Worm (Caenorhabditis elegans): ENCODE measurements around the gene Y22D7AL.9.

Gene Y22D7AL.9

DNA sequence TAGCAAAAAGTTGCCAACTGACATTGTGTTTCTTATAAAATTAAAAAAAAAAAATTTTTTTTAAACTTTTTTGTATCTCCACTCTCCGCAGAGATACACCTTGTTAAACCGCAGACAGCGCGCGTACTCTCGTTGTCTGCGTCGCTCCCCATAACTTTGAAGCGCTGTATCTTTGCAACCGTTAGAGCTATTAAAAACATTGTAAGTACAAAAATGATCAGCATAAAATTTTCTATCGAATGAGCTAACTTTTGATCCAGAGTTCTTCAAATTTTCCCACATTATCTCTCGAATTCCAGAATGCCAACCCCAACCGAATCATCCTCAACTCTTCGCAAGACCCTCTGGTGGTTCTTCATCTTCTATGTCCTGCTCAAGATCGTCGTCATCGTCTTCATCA is 38.3 kb upstream of the Y22D7AL.9 start, which contains the start of gene Y22D7AL.1:
Y22D7AL.1 (plus strand) TSS at position 301 of the 400 bp plus-strand sequence.
- TF ChIP-seq tra-4 (tag; optimal IDR thresholded peaks at IDR 0.05) (no peak), ceh-36 (tag; optimal IDR thresholded peaks at IDR 0.05) (no peak), pes-1 (GFP tag; IDR thresholded peaks at IDR 0.05) (no peak), hmbx-1 (tag; optimal IDR thresholded peaks at IDR 0.05) (no peak), B0310.2 (tag; optimal IDR thresholded peaks at IDR 0.05) (no peak), hmg-4 (GFP tag; optimal IDR thresholded peaks at IDR 0.05) (no peak), scrt-1 (GFP tag; IDR thresholded peaks at IDR 0.05) (no peak), ceh-13 (GFP tag; optimal IDR thresholded peaks at IDR 0.05) (no peak), ama-1 (optimal IDR thresholded peaks at IDR 0.05) (no peak), tbx-37 (GFP tag; conservative IDR thresholded peaks at IDR 0.05) (no peak), flt-1 (GFP tag; IDR thresholded peaks at IDR 0.05) (no peak), F13C5.2 (tag; optimal IDR thresholded peaks at IDR 0.05) (no peak), tbx-11 (GFP tag; IDR thresholded peaks at IDR 0.05) (no peak)

DNA sequence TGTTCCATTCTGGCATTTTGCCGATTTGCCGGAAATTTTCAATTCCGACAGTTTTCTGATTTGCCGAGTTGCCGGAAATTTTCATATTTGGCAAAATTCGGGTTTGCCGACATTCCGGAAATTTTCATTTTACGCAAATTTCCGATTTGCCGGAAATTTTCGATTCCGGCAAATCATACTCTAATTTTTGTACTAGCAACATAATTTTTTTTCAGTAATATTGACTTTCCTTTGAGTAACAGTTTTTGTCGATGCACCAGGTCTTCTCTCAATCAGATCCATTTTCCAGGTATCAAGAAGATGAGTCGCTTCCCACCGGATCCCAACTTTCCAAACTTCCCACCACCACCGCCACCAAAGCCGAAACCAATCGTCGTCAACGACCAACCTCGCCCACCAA is 27.3 kb upstream of the Y22D7AL.9 start, which contains the start of gene Y22D7AL.3:
Y22D7AL.3 (plus strand) TSS at position 301 of the 400 bp plus-strand sequence.
- no peak for TF ChIP-seq pes-1 (GFP tag; IDR thresholded peaks at IDR 0.05)
- no peak for TF ChIP-seq ama-1 (optimal IDR thresholded peaks at IDR 0.05)
- no peak for TF ChIP-seq tbx-11 (GFP tag; IDR thresholded peaks at IDR 0.05)
- TF ChIP-seq hnd-1 (tag; optimal IDR thresholded peaks at IDR 0.05) = no peak
- TF ChIP-seq ceh-36 (tag; optimal IDR thresholded peaks at IDR 0.05) = no peak
- no peak for TF ChIP-seq tbx-37 (GFP tag; conservative IDR thresholded peaks at IDR 0.05)
- no peak for TF ChIP-seq scrt-1 (GFP tag; IDR thresholded peaks at IDR 0.05)
- TF ChIP-seq tra-4 (tag; optimal IDR thresholded peaks at IDR 0.05) = no peak
- no peak for TF ChIP-seq aly-1 (tag; optimal IDR thresholded peaks at IDR 0.05)
- TF ChIP-seq flt-1 (GFP tag; IDR thresholded peaks at IDR 0.05) = no peak
- TF ChIP-seq hmbx-1 (tag; optimal IDR thresholded peaks at IDR 0.05) = no peak
- TF ChIP-seq ceh-13 (GFP tag; optimal IDR thresholded peaks at IDR 0.05) = no peak
- TF ChIP-seq ets-7 (tag; optimal IDR thresholded peaks at IDR 0.05) = no peak
- TF ChIP-seq F13C5.2 (tag; optimal IDR thresholded peaks at IDR 0.05) = no peak
- no peak for TF ChIP-seq hmg-4 (GFP tag; optimal IDR thresholded peaks at IDR 0.05)
- TF ChIP-seq sea-1 (GFP tag; conservative IDR thresholded peaks at IDR 0.05) = no peak
- TF ChIP-seq B0310.2 (tag; optimal IDR thresholded peaks at IDR 0.05) = no peak

DNA sequence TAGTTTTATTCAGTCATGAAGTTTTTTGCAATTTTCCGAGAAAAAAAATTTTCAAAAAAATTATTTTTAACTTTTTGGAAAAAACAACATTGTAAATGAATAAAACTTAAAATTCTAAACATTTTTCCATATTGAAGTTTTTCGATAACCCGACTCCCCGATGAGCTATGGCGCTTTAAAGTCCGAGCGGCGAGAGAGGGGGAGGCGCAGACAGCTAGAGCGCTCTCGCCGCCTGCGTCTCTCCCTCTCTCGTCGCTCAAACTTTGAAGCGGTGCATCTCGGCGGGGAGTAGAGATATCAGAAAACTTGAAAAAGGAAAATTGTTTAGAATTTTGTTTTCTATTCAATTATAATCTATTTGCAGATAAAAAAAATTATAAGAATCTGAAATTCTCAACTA is 24.5 kb upstream of the Y22D7AL.9 start:
- TF ChIP-seq hmg-4 (GFP tag; optimal IDR thresholded peaks at IDR 0.05) (no peak), hmbx-1 (tag; optimal IDR thresholded peaks at IDR 0.05) (no peak), ceh-13 (GFP tag; optimal IDR thresholded peaks at IDR 0.05) (no peak), ceh-36 (tag; optimal IDR thresholded peaks at IDR 0.05) (no peak), tra-4 (tag; optimal IDR thresholded peaks at IDR 0.05) (no peak), B0310.2 (tag; optimal IDR thresholded peaks at IDR 0.05) (no peak), F13C5.2 (tag; optimal IDR thresholded peaks at IDR 0.05) (no peak), hnd-1 (tag; optimal IDR thresholded peaks at IDR 0.05) (no peak), aly-1 (tag; optimal IDR thresholded peaks at IDR 0.05) (no peak)

- TF ChIP-seq ceh-36 (tag; optimal IDR thresholded peaks at IDR 0.05) (no peak), tra-4 (tag; optimal IDR thresholded peaks at IDR 0.05) (no peak), flt-1 (GFP tag; IDR thresholded peaks at IDR 0.05) (no peak), sea-1 (GFP tag; conservative IDR thresholded peaks at IDR 0.05) (no peak), hmg-4 (GFP tag; optimal IDR thresholded peaks at IDR 0.05) (no peak), tbx-37 (GFP tag; conservative IDR thresholded peaks at IDR 0.05) (no peak), aly-1 (tag; optimal IDR thresholded peaks at IDR 0.05) (no peak), ets-7 (tag; optimal IDR thresholded peaks at IDR 0.05) (no peak), B0310.2 (tag; optimal IDR thresholded peaks at IDR 0.05) (no peak), ama-1 (optimal IDR thresholded peaks at IDR 0.05) (no peak)
These were observed 20.4 kb upstream of the Y22D7AL.9 start, which contains the start of gene Y22D7AL.11 for ce11 chrIII:1634270-1634669. Gene Y22D7AL.11 (minus strand): TSS chrIII:1634370.

- no peak for TF ChIP-seq hmbx-1 (tag; optimal IDR thresholded peaks at IDR 0.05)
- no peak for TF ChIP-seq pes-1 (GFP tag; IDR thresholded peaks at IDR 0.05)
- TF ChIP-seq sea-1 (GFP tag; conservative IDR thresholded peaks at IDR 0.05) = no peak
- no peak for TF ChIP-seq ceh-36 (tag; optimal IDR thresholded peaks at IDR 0.05)
- TF ChIP-seq ets-7 (tag; optimal IDR thresholded peaks at IDR 0.05) = no peak
- TF ChIP-seq ama-1 (optimal IDR thresholded peaks at IDR 0.05) = no peak
- TF ChIP-seq hmg-4 (GFP tag; optimal IDR thresholded peaks at IDR 0.05) = no peak
- no peak for TF ChIP-seq B0310.2 (tag; optimal IDR thresholded peaks at IDR 0.05)
- no peak for TF ChIP-seq tra-4 (tag; optimal IDR thresholded peaks at IDR 0.05)
- no peak for TF ChIP-seq ceh-13 (GFP tag; optimal IDR thresholded peaks at IDR 0.05)
- no peak for TF ChIP-seq scrt-1 (GFP tag; IDR thresholded peaks at IDR 0.05)
- no peak for TF ChIP-seq F13C5.2 (tag; optimal IDR thresholded peaks at IDR 0.05)
- no peak for TF ChIP-seq tbx-11 (GFP tag; IDR thresholded peaks at IDR 0.05)
These were observed 12.7 kb upstream of the Y22D7AL.9 start, which contains the start of gene Y22D7AL.4 for ce11 chrIII:1626524-1626923. Gene Y22D7AL.4 (plus strand): TSS chrIII:1626632.

ce11 chrIII:1625660-1626275 is 11.9 kb upstream of the Y22D7AL.9 start:
- TF ChIP-seq ets-7 (tag; optimal IDR thresholded peaks at IDR 0.05) = no peak
- no peak for TF ChIP-seq tbx-37 (GFP tag; conservative IDR thresholded peaks at IDR 0.05)
- no peak for TF ChIP-seq ama-1 (optimal IDR thresholded peaks at IDR 0.05)
- no peak for TF ChIP-seq pes-1 (GFP tag; IDR thresholded peaks at IDR 0.05)
- TF ChIP-seq F13C5.2 (tag; optimal IDR thresholded peaks at IDR 0.05) = no peak
- TF ChIP-seq scrt-1 (GFP tag; IDR thresholded peaks at IDR 0.05) = no peak
- no peak for TF ChIP-seq sea-1 (GFP tag; conservative IDR thresholded peaks at IDR 0.05)
- TF ChIP-seq hmbx-1 (tag; optimal IDR thresholded peaks at IDR 0.05) = no peak
- no peak for TF ChIP-seq flt-1 (GFP tag; IDR thresholded peaks at IDR 0.05)
- TF ChIP-seq tra-4 (tag; optimal IDR thresholded peaks at IDR 0.05) = no peak
- no peak for TF ChIP-seq aly-1 (tag; optimal IDR thresholded peaks at IDR 0.05)
- no peak for TF ChIP-seq ceh-36 (tag; optimal IDR thresholded peaks at IDR 0.05)
- TF ChIP-seq B0310.2 (tag; optimal IDR thresholded peaks at IDR 0.05) = no peak
- no peak for TF ChIP-seq hnd-1 (tag; optimal IDR thresholded peaks at IDR 0.05)
- TF ChIP-seq tbx-11 (GFP tag; IDR thresholded peaks at IDR 0.05) = no peak
- TF ChIP-seq ceh-13 (GFP tag; optimal IDR thresholded peaks at IDR 0.05) = no peak
- no peak for TF ChIP-seq hmg-4 (GFP tag; optimal IDR thresholded peaks at IDR 0.05)

DNA sequence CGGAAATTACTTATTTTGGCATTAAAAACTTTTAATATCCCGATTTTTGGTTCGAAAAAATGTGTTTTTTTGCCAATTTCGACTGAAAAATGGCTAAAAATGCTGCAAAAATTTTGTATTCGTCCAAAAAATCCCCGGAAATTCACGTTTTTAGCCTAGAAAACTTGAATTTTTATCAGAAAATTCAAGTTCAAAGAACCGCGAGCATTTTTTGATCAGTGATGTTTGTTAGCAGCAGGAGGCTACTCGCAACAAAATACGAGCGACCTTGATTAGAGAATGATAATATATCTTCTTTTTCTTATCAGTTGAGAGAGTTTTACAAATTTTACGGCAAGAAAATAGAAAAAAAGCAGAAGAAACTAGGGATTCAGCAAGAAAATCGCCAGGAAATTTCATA is 8.5 kb upstream of the Y22D7AL.9 start:
- TF ChIP-seq aly-1 (tag; optimal IDR thresholded peaks at IDR 0.05) (no peak), ceh-36 (tag; optimal IDR thresholded peaks at IDR 0.05) (no peak), tra-4 (tag; optimal IDR thresholded peaks at IDR 0.05) (no peak), scrt-1 (GFP tag; IDR thresholded peaks at IDR 0.05) (no peak), hmbx-1 (tag; optimal IDR thresholded peaks at IDR 0.05) (no peak), tbx-11 (GFP tag; IDR thresholded peaks at IDR 0.05) (no peak), hmg-4 (GFP tag; optimal IDR thresholded peaks at IDR 0.05) (no peak), ets-7 (tag; optimal IDR thresholded peaks at IDR 0.05) (no peak), tbx-37 (GFP tag; conservative IDR thresholded peaks at IDR 0.05) (no peak)

Measured in whole organism, early embryonic.